Fruit fly (Drosophila melanogaster): ENCODE data around the gene Nrx-1.

Gene Nrx-1

dm6 chr3R:22530305-22530704 is 62.0 kb downstream of the Nrx-1 start, which contains the start of gene CG33099 (continued):
- TF ChIP-seq unpg (GFP tag; optimal IDR thresholded peaks at IDR 0.05) (peak; percentile 43), CG4424 (GFP tag; optimal IDR thresholded peaks at IDR 0.05) (no peak), BtbVII (GFP tag; optimal IDR thresholded peaks at IDR 0.05) (peak; percentile 19), sima (GFP tag; optimal IDR thresholded peaks at IDR 0.05) (no peak), Neu2 (GFP tag; optimal IDR thresholded peaks at IDR 0.05; ENCODE audit: borderline replicate concordance) (no peak), eve (GFP tag; optimal IDR thresholded peaks at IDR 0.05) (no peak), sob (GFP tag; IDR thresholded peaks at IDR 0.05) (peak; percentile 29; the same call in 1 of the 2 replicates), CG18764 (GFP tag; optimal IDR thresholded peaks at IDR 0.05) (no peak), chif (GFP tag; optimal IDR thresholded peaks at IDR 0.05) (peak; percentile 20 to 21), MBD-R2 (GFP tag; IDR thresholded peaks at IDR 0.05) (no peak), CG13775 (GFP tag; optimal IDR thresholded peaks at IDR 0.05) (no peak), pum (GFP tag; optimal IDR thresholded peaks at IDR 0.05) (no peak), kni (GFP tag; optimal IDR thresholded peaks at IDR 0.05) (peak; percentile 68), kay (GFP tag; optimal IDR thresholded peaks at IDR 0.05) (peak; percentile 4), Oli (tag; optimal IDR thresholded peaks at IDR 0.05) (no peak), gcm2 (GFP tag; optimal IDR thresholded peaks at IDR 0.05) (no peak), Jarid2 (GFP tag; optimal IDR thresholded peaks at IDR 0.05) (peak; percentile 81), chm (GFP tag; IDR thresholded peaks at IDR 0.05) (0 out of 2 replicates have a peak, but pooled peaks have one; percentile 29), CG4820 (GFP tag; optimal IDR thresholded peaks at IDR 0.05) (no peak), PHDP (tag; optimal IDR thresholded peaks at IDR 0.05) (peak; percentile 62), CG2712 (tag; optimal IDR thresholded peaks at IDR 0.05) (peak; percentile 25), GATAe (GFP tag; conservative IDR thresholded peaks at IDR 0.05) (peak; percentile 64; the same call in 1 of the 2 replicates), hbn (GFP tag; IDR thresholded peaks at IDR 0.05; ENCODE audit: partially characterized antibody) (no peak), knrl (GFP tag; IDR thresholded peaks at IDR 0.05; ENCODE audit: partially characterized antibody) (no peak), ham (GFP tag; IDR thresholded peaks at IDR 0.05) (no peak), BEAF-32 (GFP tag; optimal IDR thresholded peaks at IDR 0.05) (no peak), Xbp1 (GFP tag; optimal IDR thresholded peaks at IDR 0.05) (no peak), NC2α (GFP tag; optimal IDR thresholded peaks at IDR 0.05) (peak; percentile 19), CG32772 (GFP tag; IDR thresholded peaks at IDR 0.05) (no peak), CG16779 (GFP tag; IDR thresholded peaks at IDR 0.05) (no peak), Rfx (GFP tag; IDR thresholded peaks at IDR 0.05) (peak; percentile 57; the same call in 1 of the 2 replicates), CG7987 (GFP tag; optimal IDR thresholded peaks at IDR 0.05) (peak; percentile 72), gfzf (GFP tag; optimal IDR thresholded peaks at IDR 0.05) (no peak), z (GFP tag; IDR thresholded peaks at IDR 0.05) (no peak), CG13894 (tag; optimal IDR thresholded peaks at IDR 0.05) (peak; percentile 23), cwo (GFP tag; optimal IDR thresholded peaks at IDR 0.05) (no peak), tup (GFP tag; optimal IDR thresholded peaks at IDR 0.05) (no peak), CG7745 (tag; optimal IDR thresholded peaks at IDR 0.05) (no peak), Antp (GFP tag; optimal IDR thresholded peaks at IDR 0.05) (peak; percentile 6), Myb (GFP tag; optimal IDR thresholded peaks at IDR 0.05) (no peak), CG1647 (GFP tag; optimal IDR thresholded peaks at IDR 0.05) (no peak), CG17359 (tag; optimal IDR thresholded peaks at IDR 0.05) (peak; percentile 55), CG15601 (tag; optimal IDR thresholded peaks at IDR 0.05) (no peak), so (GFP tag; IDR thresholded peaks at IDR 0.05) (peak; percentile 16; the same call in 1 of the 3 replicates), pros (GFP tag; optimal IDR thresholded peaks at IDR 0.05) (no peak), Ptx1 (GFP tag; IDR thresholded peaks at IDR 0.05) (no peak), CG32532 (GFP tag; IDR thresholded peaks at IDR 0.05) (no peak), unc-4 (GFP tag; IDR thresholded peaks at IDR 0.05; ENCODE audit: partially characterized antibody) (no peak), Doc3 (GFP tag; IDR thresholded peaks at IDR 0.05; ENCODE audit: partially characterized antibody) (no peak), gro (GFP tag; optimal IDR thresholded peaks at IDR 0.05) (peak; percentile 54)

All from whole organism, embryonic.